Worm (Caenorhabditis elegans): ENCODE measurements around the gene mct-5.

- TF ChIP-seq F37D6.2 (tag; optimal IDR thresholded peaks at IDR 0.05) = no peak
- TF ChIP-seq nhr-25 (tag; optimal IDR thresholded peaks at IDR 0.05; ENCODE audit: borderline replicate concordance, insufficient read depth) = no peak
- TF ChIP-seq pha-4 (GFP tag; IDR thresholded peaks at IDR 0.05) = no peak
- TF ChIP-seq pha-4 (tag; optimal IDR thresholded peaks at IDR 0.05) = no peak
- TF ChIP-seq skn-1 (tag; optimal IDR thresholded peaks at IDR 0.05) = no peak
- no peak for TF ChIP-seq snpc-4 (tag; optimal IDR thresholded peaks at IDR 0.05)
- TF ChIP-seq nhr-237 (tag; optimal IDR thresholded peaks at IDR 0.05) = no peak
- TF ChIP-seq spr-3 (GFP tag; optimal IDR thresholded peaks at IDR 0.05) = no peak
- no peak for TF ChIP-seq nhr-11 (tag; optimal IDR thresholded peaks at IDR 0.05)
Observed at ce11 chrII:7106313-7106712, 7.9 kb upstream of the mct-5 start.
